4 worm cellular contexts compared by ENCODE assay signal in genomic region chrIII:5922236-5922635, ce11.
TF ChIP-seq lines count a peak whose summit lies in the region.

No protein-coding gene starts in this region.

TF ChIP-seq in whole organism, L1 larva, 84 proteins besides CTCF, POLR2A, EP300 and RAD21 (continues in another document):
- TF ChIP-seq lir-3 (tag; optimal IDR thresholded peaks at IDR 0.05; lab: Kevin White, UChicago; ENCODE audit: poor library complexity) (peak; percentile 5), mdl-1 (tag; optimal IDR thresholded peaks at IDR 0.05; lab: Kevin White, UChicago) (peak in 1 of 2 experiments; percentile 52), nhr-85 (tag; lab: Kevin White, UChicago) (peak; percentile 89), nhr-19 (GFP tag; conservative IDR thresholded peaks at IDR 0.05; lab: Robert Waterston, UW) (peak; percentile 76), aha-1 (tag; optimal IDR thresholded peaks at IDR 0.05; lab: Kevin White, UChicago) (no peak), unc-86 (tag; optimal IDR thresholded peaks at IDR 0.05; lab: Kevin White, UChicago) (no peak), swsn-7 (tag; optimal IDR thresholded peaks at IDR 0.05; lab: Kevin White, UChicago) (no peak), nhr-237 (tag; optimal IDR thresholded peaks at IDR 0.05; lab: Kevin White, UChicago) (no peak), snu-23 (GFP tag; optimal IDR thresholded peaks at IDR 0.05; lab: Kevin White, UChicago) (peak; percentile 63), egl-13 (tag; optimal IDR thresholded peaks at IDR 0.05; lab: Kevin White, UChicago) (no peak), sptf-1 (tag; optimal IDR thresholded peaks at IDR 0.05; lab: Kevin White, UChicago) (no peak), lsy-2 (tag; optimal IDR thresholded peaks at IDR 0.05; lab: Kevin White, UChicago) (no peak), ceh-88 (GFP tag; IDR thresholded peaks at IDR 0.05; lab: Robert Waterston, UW) (no peak), fkh-10 (GFP tag; optimal IDR thresholded peaks at IDR 0.05; lab: Kevin White, UChicago) (no peak), pqm-1 (tag; optimal IDR thresholded peaks at IDR 0.05; lab: Kevin White, UChicago) (no peak), lin-35 (GFP tag; optimal IDR thresholded peaks at IDR 0.05; lab: Kevin White, UChicago) (peak in 1 of 2 experiments; percentile 40), nhr-47 (tag; optimal IDR thresholded peaks at IDR 0.05; lab: Kevin White, UChicago) (no peak), tbx-2 (tag; optimal IDR thresholded peaks at IDR 0.05; lab: Kevin White, UChicago) (peak; percentile 34), nhr-71 (tag; optimal IDR thresholded peaks at IDR 0.05; lab: Kevin White, UChicago) (peak; percentile 74), xbp-1 (tag; optimal IDR thresholded peaks at IDR 0.05; lab: Kevin White, UChicago) (no peak), ceh-82 (tag; optimal IDR thresholded peaks at IDR 0.05; lab: Kevin White, UChicago) (no peak), unc-130 (tag; optimal IDR thresholded peaks at IDR 0.05; lab: Kevin White, UChicago) (no peak), elt-3 (tag; optimal IDR thresholded peaks at IDR 0.05; lab: Kevin White, UChicago) (peak in 2 of 6 experiments; percentile 45 to 73), nhr-84 (tag; optimal IDR thresholded peaks at IDR 0.05; lab: Kevin White, UChicago) (no peak)

TF ChIP-seq in whole organism, L2 larva, 48 proteins besides CTCF, POLR2A, EP300 and RAD21 (continues in another document):
- TF ChIP-seq lin-11 (tag; optimal IDR thresholded peaks at IDR 0.05; lab: Kevin White, UChicago), result no peak
- peak; percentile 25 for TF ChIP-seq crh-2 (tag; optimal IDR thresholded peaks at IDR 0.05; lab: Kevin White, UChicago)
- TF ChIP-seq nhr-21 (tag; optimal IDR thresholded peaks at IDR 0.05; lab: Kevin White, UChicago), result peak; percentile 49
- TF ChIP-seq unc-55 (GFP tag; optimal IDR thresholded peaks at IDR 0.05; lab: Kevin White, UChicago), result no peak
- no peak for TF ChIP-seq ceh-16 (tag; optimal IDR thresholded peaks at IDR 0.05; lab: Kevin White, UChicago)
- TF ChIP-seq ztf-1 (GFP tag; conservative IDR thresholded peaks at IDR 0.05; lab: Robert Waterston, UW), result no peak
- peak; percentile 33 for TF ChIP-seq blmp-1 (tag; optimal IDR thresholded peaks at IDR 0.05; lab: Kevin White, UChicago; ENCODE audit: insufficient read depth)
- TF ChIP-seq lsy-2 (tag; optimal IDR thresholded peaks at IDR 0.05; lab: Kevin White, UChicago), result no peak
- peak; percentile 59 for TF ChIP-seq sma-3 (GFP tag; optimal IDR thresholded peaks at IDR 0.05; lab: Kevin White, UChicago)
- TF ChIP-seq fos-1 (tag; optimal IDR thresholded peaks at IDR 0.05; lab: Kevin White, UChicago), result no peak
- TF ChIP-seq elt-1 (tag; optimal IDR thresholded peaks at IDR 0.05; lab: Kevin White, UChicago), result no peak
- peak; percentile 3 for TF ChIP-seq nhr-129 (tag; optimal IDR thresholded peaks at IDR 0.05; lab: Kevin White, UChicago)
- TF ChIP-seq mab-5 (tag; optimal IDR thresholded peaks at IDR 0.05; lab: Kevin White, UChicago), result no peak
- no peak for TF ChIP-seq nhr-77 (tag; optimal IDR thresholded peaks at IDR 0.05; lab: Kevin White, UChicago)
- no peak for TF ChIP-seq Y55F3AM.14 (GFP tag; optimal IDR thresholded peaks at IDR 0.05; lab: Kevin White, UChicago)
- TF ChIP-seq mbf-1 (tag; optimal IDR thresholded peaks at IDR 0.05; lab: Kevin White, UChicago), result no peak
- no peak for TF ChIP-seq R02D3.7 (tag; optimal IDR thresholded peaks at IDR 0.05; lab: Kevin White, UChicago)
- no peak for TF ChIP-seq lin-39 (tag; optimal IDR thresholded peaks at IDR 0.05; lab: Kevin White, UChicago)
- TF ChIP-seq sma-9 (GFP tag; optimal IDR thresholded peaks at IDR 0.05; lab: Kevin White, UChicago), result peak; percentile 73
- TF ChIP-seq sma-9 (tag; optimal IDR thresholded peaks at IDR 0.05; lab: Kevin White, UChicago), result no peak
- no peak for TF ChIP-seq ztf-4 (tag; optimal IDR thresholded peaks at IDR 0.05; lab: Kevin White, UChicago)
- TF ChIP-seq ama-1 (optimal IDR thresholded peaks at IDR 0.05; lab: Kevin White, UChicago), result no peak
- no peak for TF ChIP-seq aly-2 (tag; optimal IDR thresholded peaks at IDR 0.05; lab: Kevin White, UChicago)
- peak; percentile 25 for TF ChIP-seq gmeb-1 (tag; optimal IDR thresholded peaks at IDR 0.05; lab: Kevin White, UChicago)
- no peak for TF ChIP-seq nhr-23 (tag; optimal IDR thresholded peaks at IDR 0.05; lab: Kevin White, UChicago)

TF ChIP-seq in whole organism, L3 larva, 47 proteins besides CTCF, POLR2A, EP300 and RAD21:
- TF ChIP-seq unc-39 (tag; optimal IDR thresholded peaks at IDR 0.05; lab: Kevin White, UChicago) (no peak), jun-1 (tag; optimal IDR thresholded peaks at IDR 0.05; lab: Kevin White, UChicago) (no peak), sea-2 (GFP tag; optimal IDR thresholded peaks at IDR 0.05; lab: Kevin White, UChicago) (no peak), nhr-43 (tag; optimal IDR thresholded peaks at IDR 0.05; lab: Kevin White, UChicago; ENCODE audit: poor library complexity, severe bottlenecking) (peak; percentile 68), snpc-4 (tag; optimal IDR thresholded peaks at IDR 0.05; lab: Kevin White, UChicago) (no peak), R02D3.7 (tag; optimal IDR thresholded peaks at IDR 0.05; lab: Kevin White, UChicago) (no peak), nhr-25 (tag; optimal IDR thresholded peaks at IDR 0.05; lab: Kevin White, UChicago) (peak; percentile 74), daf-12 (tag; optimal IDR thresholded peaks at IDR 0.05; lab: Kevin White, UChicago) (no peak), ceh-9 (tag; optimal IDR thresholded peaks at IDR 0.05; lab: Kevin White, UChicago) (no peak), elt-3 (tag; optimal IDR thresholded peaks at IDR 0.05; lab: Kevin White, UChicago) (no peak), elt-2 (tag; optimal IDR thresholded peaks at IDR 0.05; lab: Kevin White, UChicago) (no peak), mml-1 (tag; optimal IDR thresholded peaks at IDR 0.05; lab: Kevin White, UChicago) (no peak), hmg-11 (tag; optimal IDR thresholded peaks at IDR 0.05; lab: Kevin White, UChicago) (no peak), lsy-12 (tag; optimal IDR thresholded peaks at IDR 0.05; lab: Kevin White, UChicago) (no peak), nhr-28 (tag; optimal IDR thresholded peaks at IDR 0.05; lab: Kevin White, UChicago) (no peak), ceh-28 (tag; optimal IDR thresholded peaks at IDR 0.05; lab: Kevin White, UChicago) (no peak), egl-27 (tag; optimal IDR thresholded peaks at IDR 0.05; lab: Kevin White, UChicago) (no peak), aly-2 (tag; optimal IDR thresholded peaks at IDR 0.05; lab: Kevin White, UChicago) (no peak), nhr-23 (tag; optimal IDR thresholded peaks at IDR 0.05; lab: Kevin White, UChicago) (peak; percentile 74), ztf-11 (tag; optimal IDR thresholded peaks at IDR 0.05; lab: Kevin White, UChicago) (no peak), nhr-11 (tag; optimal IDR thresholded peaks at IDR 0.05; lab: Kevin White, UChicago) (no peak)

TF ChIP-seq in whole organism, L4 larva, 104 proteins besides CTCF, POLR2A, EP300 and RAD21:
- TF ChIP-seq unc-39 (tag; optimal IDR thresholded peaks at IDR 0.05; lab: Kevin White, UChicago) (no peak), php-3 (GFP tag; IDR thresholded peaks at IDR 0.05; lab: Robert Waterston, UW) (0 out of 2 replicates have a peak, but pooled peaks have one; percentile 24), nhr-28 (tag; optimal IDR thresholded peaks at IDR 0.05; lab: Kevin White, UChicago) (peak; percentile 80), mxl-3 (GFP tag; optimal IDR thresholded peaks at IDR 0.05; lab: Kevin White, UChicago) (peak; percentile 50), nhr-48 (tag; optimal IDR thresholded peaks at IDR 0.05; lab: Kevin White, UChicago) (peak; percentile 15), lsy-2 (tag; optimal IDR thresholded peaks at IDR 0.05; lab: Kevin White, UChicago) (peak in 1 of 2 experiments; percentile 6), unc-130 (GFP tag; optimal IDR thresholded peaks at IDR 0.05; lab: Kevin White, UChicago) (no peak), mdl-1 (tag; optimal IDR thresholded peaks at IDR 0.05; lab: Kevin White, UChicago) (peak in 1 of 2 experiments; percentile 59), zfp-3 (GFP tag; conservative IDR thresholded peaks at IDR 0.05; lab: Robert Waterston, UW) (no peak), hlh-30 (tag; optimal IDR thresholded peaks at IDR 0.05; lab: Kevin White, UChicago; ENCODE audit: insufficient read depth) (peak; percentile 43), nhr-11 (tag; optimal IDR thresholded peaks at IDR 0.05; lab: Kevin White, UChicago) (no peak), hlh-11 (tag; optimal IDR thresholded peaks at IDR 0.05; lab: Kevin White, UChicago) (peak; percentile 48), unc-62 (GFP tag; optimal IDR thresholded peaks at IDR 0.05 in 1 of 2; lab: Kevin White, UChicago) (peak in 1 of 2 experiments; percentile 72), unc-62 (tag; optimal IDR thresholded peaks at IDR 0.05; lab: Kevin White, UChicago) (peak; percentile 42)

Comparison
In these comparisons a context has a peak if more than half of its experiments do, and no peak if none do; other contexts are left out.
1. Of the 29 proteins assayed by ChIP-seq in both whole organism, L4 larva and whole organism, L1 larva: peak only in whole organism, L4 larva: nhr-28 and unc-62; only in whole organism, L1 larva: lir-3; in both: none; in neither: 24; mixed calls (peak in some experiments, not most) for 2.